Fruit fly (Drosophila melanogaster) whole organism, embryonic: Measurements from ENCODE around the gene Dpm1.

Experiments
- BEAF-32 ChIP-seq: fragments of 200-800 bp; sonication (Bioruptor generic); optimal IDR thresholded peaks from 3 replicates; lab custom pipeline; 2017; ENCODE audit warnings: missing biosample characterization, missing genetic modification characterization, mild to moderate bottlenecking, moderate library complexity, missing genetic modification reagents
- Bdp1 ChIP-seq: fragments of 200-800 bp; sonication (Bioruptor generic); optimal IDR thresholded peaks from 3 replicates; lab custom pipeline; 2016; ENCODE audit warnings: missing biosample characterization, missing genetic modification characterization
- CG10209 ChIP-seq: fragments of 200-800 bp; sonication (Bioruptor generic); optimal IDR thresholded peaks from 3 replicates; lab custom pipeline; 2017; ENCODE audit warnings: missing biosample characterization, mild to moderate bottlenecking, missing genetic modification characterization, missing genetic modification reagents
- CG10431 ChIP-seq: fragments of 200-800 bp; sonication (Bioruptor generic); optimal IDR thresholded peaks from 3 replicates; lab custom pipeline; 2018; ENCODE audit warnings: missing biosample characterization, mild to moderate bottlenecking, missing genetic modification characterization
- CG11723 ChIP-seq: fragments of 200-800 bp; sonication (Bioruptor generic); optimal IDR thresholded peaks from 2 replicates; lab custom pipeline; 2017; ENCODE audit warnings: missing biosample characterization, mild to moderate bottlenecking, missing genetic modification characterization
- CG12744 ChIP-seq: fragments of 200-800 bp; sonication (Bioruptor generic); optimal IDR thresholded peaks from 2 replicates; lab custom pipeline; 2016; ENCODE audit warnings: missing biosample characterization, missing genetic modification characterization
- CG14710 ChIP-seq: fragments of 200-800 bp; sonication (Bioruptor generic); optimal IDR thresholded peaks from 3 replicates; lab custom pipeline; 2019; ENCODE audit warnings: missing biosample characterization, mild to moderate bottlenecking, missing genetic modification characterization, moderate library complexity
- CG15479 ChIP-seq: fragments of 200-800 bp; sonication (Bioruptor generic); optimal IDR thresholded peaks from 3 replicates; lab custom pipeline; 2019; ENCODE audit warnings: missing biosample characterization, mild to moderate bottlenecking, missing genetic modification characterization, moderate library complexity
- CG17361 ChIP-seq: fragments of 200-800 bp; sonication (Bioruptor generic); IDR thresholded peaks from 3 replicates; pipeline ENCODE4 v1.3.6; 2022; ENCODE audit warnings: missing biosample characterization, missing genetic modification characterization
- CG17385 ChIP-seq: fragments of 200-800 bp; sonication (Bioruptor generic); optimal IDR thresholded peaks from 3 replicates; lab custom pipeline; 2018; ENCODE audit warnings: missing biosample characterization, mild to moderate bottlenecking, missing genetic modification characterization
- CG5180 ChIP-seq: fragments of 200-800 bp; sonication (Bioruptor generic); optimal IDR thresholded peaks from 3 replicates; lab custom pipeline; 2017; ENCODE audit warnings: missing biosample characterization, missing genetic modification characterization, mild to moderate bottlenecking, moderate library complexity, missing genetic modification reagents
- CG6175 ChIP-seq: fragments of 200-800 bp; sonication (Bioruptor generic); IDR thresholded peaks from 3 replicates; pipeline ENCODE4 v1.3.6; 2022; ENCODE audit warnings: missing biosample characterization, missing genetic modification characterization
- CG6254 ChIP-seq: fragments of 200-800 bp; sonication (Bioruptor generic); optimal IDR thresholded peaks from 3 replicates; lab custom pipeline; 2017; ENCODE audit warnings: mild to moderate bottlenecking, missing biosample characterization, missing genetic modification reagents, missing genetic modification characterization
- CG6813 ChIP-seq: fragments of 200-800 bp; sonication (Bioruptor generic); optimal IDR thresholded peaks from 2 replicates; lab custom pipeline; 2017; ENCODE audit warnings: missing biosample characterization, missing genetic modification characterization, mild to moderate bottlenecking, moderate library complexity, missing genetic modification reagents
- CG7357 ChIP-seq: fragments of 200-800 bp; sonication (Bioruptor generic); IDR thresholded peaks from 3 replicates; pipeline ENCODE4 v1.3.6; 2022; ENCODE audit warnings: missing biosample characterization, missing genetic modification characterization
- CG8765 ChIP-seq: fragments of 200-800 bp; sonication (Bioruptor generic); IDR thresholded peaks from 2 replicates; pipeline ENCODE4 v1.3.6; 2022; ENCODE audit warnings: missing biosample characterization, missing genetic modification characterization
- CG9609 ChIP-seq: fragments of 200-800 bp; sonication (Bioruptor generic); optimal IDR thresholded peaks from 3 replicates; lab custom pipeline; 2016; ENCODE audit warnings: missing biosample characterization, missing genetic modification characterization
- CG9932 ChIP-seq: fragments of 200-800 bp; sonication (Bioruptor generic); IDR thresholded peaks from 2 replicates; pipeline ENCODE4 v1.3.6; 2022; ENCODE audit warnings: missing biosample characterization, missing genetic modification characterization
- CHES-1-like ChIP-seq: fragments of 200-800 bp; sonication (Bioruptor generic); optimal IDR thresholded peaks from 2 replicates; lab custom pipeline; 2016; ENCODE audit warnings: missing biosample characterization, missing genetic modification characterization
- H2.0 ChIP-seq: fragments of 200-800 bp; sonication (Bioruptor generic); IDR thresholded peaks from 2 replicates; pipeline ENCODE4 v1.3.6; 2022; ENCODE audit warnings: missing biosample characterization, missing genetic modification characterization
- NC2α ChIP-seq: fragments of 200-800 bp; sonication (Bioruptor generic); optimal IDR thresholded peaks from 2 replicates; lab custom pipeline; 2016; ENCODE audit warnings: missing biosample characterization, missing genetic modification characterization
- Neu2 ChIP-seq: fragments of 200-800 bp; sonication (Bioruptor generic); optimal IDR thresholded peaks from 3 replicates; lab custom pipeline; 2016; ENCODE audit warnings: missing biosample characterization, missing genetic modification characterization, borderline replicate concordance
- Oli ChIP-seq: fragments of 200-800 bp; sonication (Bioruptor generic); optimal IDR thresholded peaks from 2 replicates; lab custom pipeline; 2018; ENCODE audit warnings: missing biosample characterization, mild to moderate bottlenecking, missing genetic modification characterization, moderate library complexity
- Poxn ChIP-seq: fragments of 200-800 bp; sonication (Bioruptor generic); IDR thresholded peaks from 2 replicates; pipeline ENCODE4 v1.3.6; 2022; ENCODE audit warnings: missing biosample characterization, missing genetic modification characterization
- Rx ChIP-seq: fragments of 200-800 bp; sonication (Bioruptor generic); IDR thresholded peaks from 2 replicates; pipeline ENCODE4 v1.3.6; 2022; ENCODE audit warnings: missing biosample characterization, missing genetic modification characterization
- Six4 ChIP-seq: fragments of 200-800 bp; sonication (Bioruptor generic); optimal IDR thresholded peaks from 2 replicates; lab custom pipeline; 2016; ENCODE audit warnings: missing biosample characterization, missing genetic modification characterization
- Xrp1 ChIP-seq: fragments of 200-800 bp; sonication (Bioruptor generic); IDR thresholded peaks from 2 replicates; pipeline ENCODE4 v1.3.6; 2022; ENCODE audit warnings: missing biosample characterization, missing genetic modification characterization
- ap ChIP-seq: fragments of 200-800 bp; sonication (Bioruptor generic); IDR thresholded peaks from 2 replicates; pipeline ENCODE4 v1.3.6; 2022; ENCODE audit warnings: missing biosample characterization, missing genetic modification characterization
- en ChIP-seq: fragments of 200-800 bp; sonication (Bioruptor generic); optimal IDR thresholded peaks from 2 replicates; lab custom pipeline; 2016; ENCODE audit warnings: missing biosample characterization, missing genetic modification characterization
- fd64A ChIP-seq: fragments of 200-800 bp; sonication (Bioruptor generic); optimal IDR thresholded peaks from 3 replicates; lab custom pipeline; 2018; ENCODE audit warnings: missing biosample characterization, mild to moderate bottlenecking, missing genetic modification characterization
- ftz-f1 ChIP-seq: fragments of 200-800 bp; sonication (Bioruptor generic); optimal IDR thresholded peaks from 2 replicates; lab custom pipeline; 2016; ENCODE audit warnings: missing biosample characterization, missing genetic modification characterization
- gem ChIP-seq: fragments of 200-800 bp; sonication (Bioruptor generic); optimal IDR thresholded peaks from 2 replicates; lab custom pipeline; 2019; ENCODE audit warnings: missing biosample characterization, mild to moderate bottlenecking, missing genetic modification characterization, moderate library complexity
- gro ChIP-seq: fragments of 200-800 bp; sonication (Bioruptor generic); optimal IDR thresholded peaks from 2 replicates; lab custom pipeline; 2016; ENCODE audit warnings: missing biosample characterization, missing genetic modification characterization
- ham ChIP-seq: fragments of 200-800 bp; sonication (Bioruptor generic); IDR thresholded peaks from 2 replicates; pipeline ENCODE4 v1.3.6; 2022; ENCODE audit warnings: missing biosample characterization, missing genetic modification characterization
- jumu ChIP-seq: fragments of 200-800 bp; sonication (Bioruptor generic); optimal IDR thresholded peaks from 3 replicates; lab custom pipeline; 2016; ENCODE audit warnings: missing biosample characterization, missing genetic modification characterization
- kah ChIP-seq: fragments of 200-800 bp; sonication (Bioruptor generic); optimal IDR thresholded peaks from 2 replicates; lab custom pipeline; 2018; ENCODE audit warnings: missing biosample characterization, mild to moderate bottlenecking, missing genetic modification characterization
- ken ChIP-seq: fragments of 200-800 bp; sonication (Bioruptor generic); IDR thresholded peaks from 3 replicates; pipeline ENCODE4 v1.3.6; 2022; ENCODE audit warnings: missing biosample characterization, missing genetic modification characterization
- lola ChIP-seq, 3 experiments: fragments of >200 bp in 2 of 3; fragments of 200-800 bp in 1 of 3; sonication (Bioruptor generic) in 1 of 3; optimal IDR thresholded peaks; 2 replicates each; lab custom pipeline; 2017 to 2019; ENCODE audit warnings: missing biosample characterization in 3 of 3, missing genetic modification characterization in 3 of 3, mild to moderate bottlenecking in 1 of 3, moderate library complexity in 1 of 3
- nau ChIP-seq: fragments of 200-800 bp; sonication (Bioruptor generic); optimal IDR thresholded peaks from 3 replicates; lab custom pipeline; 2017; ENCODE audit warnings: missing biosample characterization, mild to moderate bottlenecking, missing genetic modification characterization, missing genetic modification reagents
- p53 ChIP-seq: fragments of 200-800 bp; sonication (Bioruptor generic); optimal IDR thresholded peaks from 2 replicates; lab custom pipeline; 2016; ENCODE audit warnings: missing biosample characterization, missing genetic modification characterization
- sd ChIP-seq: fragments of 200-800 bp; sonication (Bioruptor generic); optimal IDR thresholded peaks from 3 replicates; lab custom pipeline; 2018; ENCODE audit warnings: missing biosample characterization, mild to moderate bottlenecking, missing genetic modification characterization, moderate library complexity
- sens ChIP-seq: fragments of 200-800 bp; sonication (Bioruptor generic); peaks from one replicate; lab custom pipeline; 2016; ENCODE audit warnings: missing biosample characterization, missing genetic modification characterization
- sisA ChIP-seq: fragments of 200-800 bp; sonication (Bioruptor generic); IDR thresholded peaks from 2 replicates; pipeline ENCODE4 v1.3.6; 2022; ENCODE audit warnings: missing biosample characterization, missing genetic modification characterization
- tio ChIP-seq: fragments of 200-800 bp; sonication (Bioruptor generic); optimal IDR thresholded peaks from 2 replicates; lab custom pipeline; 2017; ENCODE audit warnings: missing biosample characterization, missing genetic modification characterization, inconsistent platforms
- toy ChIP-seq: fragments of 200-800 bp; sonication (Bioruptor generic); IDR thresholded peaks from 2 replicates; pipeline ENCODE4 v1.3.6; 2022; ENCODE audit warnings: missing biosample characterization, missing genetic modification characterization
- trh ChIP-seq: fragments of 200-800 bp; sonication (Bioruptor generic); optimal IDR thresholded peaks from 2 replicates; lab custom pipeline; 2016; ENCODE audit warnings: missing biosample characterization, missing genetic modification characterization
- tup ChIP-seq: fragments of 200-800 bp; sonication (Bioruptor generic); optimal IDR thresholded peaks from 2 replicates; lab custom pipeline; 2016; ENCODE audit warnings: missing biosample characterization, mild to moderate bottlenecking, missing genetic modification characterization, moderate library complexity
- zen ChIP-seq: fragments of 200-800 bp; sonication (Bioruptor generic); optimal IDR thresholded peaks from 3 replicates; lab custom pipeline; 2018; ENCODE audit warnings: missing biosample characterization, mild to moderate bottlenecking, missing genetic modification characterization, moderate library complexity
- zfh2 ChIP-seq: fragments of 200-800 bp; sonication (Bioruptor generic); optimal IDR thresholded peaks from 2 replicates; lab custom pipeline; 2016; ENCODE audit warnings: missing biosample characterization, missing genetic modification characterization

The Dpm1 gene

DNA sequence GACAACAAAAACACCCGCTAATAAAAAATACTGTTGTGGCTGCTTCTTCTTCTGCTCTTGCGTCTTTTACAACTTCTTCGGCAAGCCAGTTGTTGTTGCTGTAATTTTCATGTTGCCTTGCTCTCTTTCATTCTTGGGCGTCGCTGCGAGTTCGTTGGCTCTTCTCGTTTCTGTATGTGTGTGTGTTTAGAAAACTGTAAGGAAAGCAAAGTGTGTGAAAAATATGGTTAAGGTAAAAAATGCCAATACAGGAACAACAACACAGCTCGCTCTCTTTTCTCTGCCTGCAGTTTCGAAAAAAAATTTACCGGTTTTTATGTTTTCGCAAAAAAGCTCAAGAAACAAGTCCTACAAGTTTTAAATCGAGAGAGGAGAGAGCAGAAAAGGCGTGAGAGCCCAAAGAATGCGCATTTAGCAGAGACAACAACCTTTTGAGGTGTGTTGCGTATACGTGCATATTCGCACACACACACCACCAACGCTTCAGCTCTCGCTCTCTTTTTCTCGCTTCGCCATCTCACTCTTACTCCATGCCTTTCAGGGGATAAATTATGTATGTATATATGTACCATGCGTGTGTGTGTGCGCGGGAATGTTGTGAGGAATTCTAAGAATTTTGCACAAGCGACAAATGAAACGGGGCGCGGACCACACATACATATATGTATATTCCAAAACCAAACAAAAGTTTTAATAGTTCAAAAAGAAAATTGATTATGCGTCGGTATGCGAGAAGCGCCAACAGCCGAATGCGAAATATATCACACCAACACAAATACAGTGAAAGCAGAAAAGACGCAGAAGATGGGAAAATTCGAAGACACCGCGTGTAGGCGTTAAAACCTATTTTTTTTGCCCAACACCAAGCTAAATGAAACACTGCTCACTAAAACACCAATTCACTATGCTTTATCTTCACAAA is 45.7 kb upstream of the Dpm1 start (continued):
- no peak for TF ChIP-seq NC2α (GFP tag; lab: Kevin White, UChicago)
- TF ChIP-seq sd (tag; lab: Kevin White, UChicago), result peak; percentile 100
- peak; percentile 94 for TF ChIP-seq CG15479 (GFP tag; lab: Kevin White, UChicago)
- TF ChIP-seq CG10431 (GFP tag; lab: Kevin White, UChicago), result peak; percentile 79
- no peak for TF ChIP-seq kah (GFP tag; lab: Kevin White, UChicago)
- TF ChIP-seq CG12744 (GFP tag; lab: Kevin White, UChicago), result no peak
- TF ChIP-seq CG6254, result no peak
- peak; percentile 38 for TF ChIP-seq gro
- peak; percentile 44 for TF ChIP-seq CHES-1-like (GFP tag; lab: Kevin White, UChicago)
- no peak for TF ChIP-seq Bdp1 (GFP tag; lab: Kevin White, UChicago)
- no peak for TF ChIP-seq fd64A (GFP tag; lab: Kevin White, UChicago)
- TF ChIP-seq Poxn (GFP tag; lab: Robert Waterston, UW), result no peak
- TF ChIP-seq en, result no peak
- TF ChIP-seq gem, result no peak
- TF ChIP-seq p53 (GFP tag; lab: Kevin White, UChicago), result no peak
- no peak for TF ChIP-seq CG7357
- no peak for TF ChIP-seq CG17361
- TF ChIP-seq toy (GFP tag; lab: Robert Waterston, UW), result no peak
- no peak for TF ChIP-seq ap (GFP tag; lab: Robert Waterston, UW)
- TF ChIP-seq zen (tag; lab: Kevin White, UChicago), result no peak
- no peak for TF ChIP-seq nau (GFP tag; lab: Kevin White, UChicago)
- no peak for TF ChIP-seq CG5180
- TF ChIP-seq Oli (tag; lab: Kevin White, UChicago), result no peak
- TF ChIP-seq CG6175 (GFP tag; lab: Robert Waterston, UW), result no peak
- no peak for TF ChIP-seq tio (GFP tag; lab: Kevin White, UChicago)
- TF ChIP-seq Xrp1, result peak; percentile 6; the same call in 1 of the 2 replicates
- TF ChIP-seq CG8765 (GFP tag; lab: Robert Waterston, UW), result no peak
- no peak for TF ChIP-seq jumu
- TF ChIP-seq ham, result no peak
- no peak for TF ChIP-seq H2.0 (GFP tag; lab: Robert Waterston, UW)
- TF ChIP-seq tup (GFP tag; lab: Kevin White, UChicago), result no peak
- TF ChIP-seq zfh2 (GFP tag; lab: Kevin White, UChicago), result no peak
- TF ChIP-seq Rx (GFP tag; lab: Robert Waterston, UW), result no peak
- TF ChIP-seq CG14710 (tag; lab: Kevin White, UChicago), result no peak
- TF ChIP-seq CG6813 (GFP tag; lab: Kevin White, UChicago), result no peak
- no peak for TF ChIP-seq ken
- peak; percentile 36 for TF ChIP-seq sens
- no peak for TF ChIP-seq CG11723 (GFP tag; lab: Kevin White, UChicago)
- TF ChIP-seq CG9609 (GFP tag; lab: Kevin White, UChicago), result no peak
- TF ChIP-seq Six4, result no peak
- no peak for TF ChIP-seq Neu2 (GFP tag; lab: Kevin White, UChicago)
- peak in 1 of 3 experiments; percentile 66 for TF ChIP-seq lola (GFP tag; optimal IDR thresholded peaks at IDR 0.05; lab: Kevin White, UChicago)
- TF ChIP-seq ftz-f1, result no peak
- TF ChIP-seq CG17385, result peak; percentile 90
- TF ChIP-seq BEAF-32 (GFP tag; lab: Kevin White, UChicago), result no peak
- TF ChIP-seq CG9932 (GFP tag; lab: Robert Waterston, UW), result no peak
- TF ChIP-seq CG10209 (GFP tag; lab: Kevin White, UChicago), result no peak
- TF ChIP-seq trh (GFP tag; lab: Kevin White, UChicago), result no peak
- TF ChIP-seq sisA, result no peak
